Worm (Caenorhabditis elegans) whole organism, L1 larva: Measurements from ENCODE around the gene F26G5.1.

ENCODE experiments used
- C34B4.2 ChIP-seq: sonication (generic microtip); optimal IDR thresholded peaks from 2 replicates; lab custom pipeline; 2017; ENCODE audit warnings: mild to moderate bottlenecking, missing genetic modification characterization, missing compliant biosample characterization
- F16B12.6 ChIP-seq: fragments of 150-350 bp; optimal IDR thresholded peaks from 2 replicates; lab custom pipeline; 2014; ENCODE audit warnings: missing biosample characterization, missing genetic modification characterization
- Y116A8C.19 ChIP-seq: sonication (generic microtip); optimal IDR thresholded peaks from 2 replicates; lab custom pipeline; 2016; ENCODE audit warnings: missing compliant biosample characterization, missing genetic modification characterization, borderline replicate concordance
- aha-1 ChIP-seq: fragments of 150-350 bp; optimal IDR thresholded peaks from 2 replicates; lab custom pipeline; 2014; ENCODE audit warnings: missing biosample characterization, missing genetic modification characterization
- alr-1 ChIP-seq: fragments of 200-800 bp; sonication (Bioruptor generic); optimal IDR thresholded peaks from 2 replicates; lab custom pipeline; 2018; ENCODE audit warnings: borderline replicate concordance, mild to moderate bottlenecking, missing genetic modification characterization, missing compliant biosample characterization
- aly-2 ChIP-seq: fragments of 150-350 bp; optimal IDR thresholded peaks from 2 replicates; lab custom pipeline; 2014; ENCODE audit warnings: missing biosample characterization, missing genetic modification characterization
- ama-1 ChIP-seq: fragments of 150-350 bp; optimal IDR thresholded peaks from 2 replicates; lab custom pipeline; 2014
- blmp-1 ChIP-seq: fragments of 150-350 bp; optimal IDR thresholded peaks from 2 replicates; lab custom pipeline; 2014; ENCODE audit warnings: missing biosample characterization, missing genetic modification characterization
- ceh-88 ChIP-seq: fragments of 200-800 bp; sonication (Bioruptor generic); IDR thresholded peaks from 2 replicates; pipeline ENCODE4 v1.3.6; 2022; ENCODE audit warnings: missing genetic modification characterization, missing compliant biosample characterization
- ceh-90 ChIP-seq: sonication (generic microtip); optimal IDR thresholded peaks from 2 replicates; lab custom pipeline; 2016; ENCODE audit warnings: missing genetic modification characterization, missing compliant biosample characterization
- ces-1 ChIP-seq: fragments of 150-350 bp; optimal IDR thresholded peaks from 2 replicates; lab custom pipeline; 2014; ENCODE audit warnings: missing biosample characterization, missing genetic modification reagents, missing genetic modification characterization
- dpl-1 ChIP-seq, 3 experiments: fragments of 150-350 bp in 2 of 3; sonication (generic microtip) in 1 of 3; optimal IDR thresholded peaks; 2 replicates each; lab custom pipeline; 2014 to 2017; ENCODE audit warnings: missing biosample characterization in 3 of 3, missing genetic modification characterization in 3 of 3, missing genetic modification reagents in 3 of 3
- dsc-1 ChIP-seq: sonication (generic microtip); optimal IDR thresholded peaks from 2 replicates; lab custom pipeline; 2016; ENCODE audit warnings: mild to moderate bottlenecking, missing genetic modification characterization, missing compliant biosample characterization
- egl-13 ChIP-seq: sonication (generic microtip); optimal IDR thresholded peaks from 2 replicates; lab custom pipeline; 2016; ENCODE audit warnings: missing genotype, missing genetic modification reagents, missing genetic modification characterization, missing compliant biosample characterization
- elt-2 ChIP-seq: sonication (generic microtip); optimal IDR thresholded peaks from 2 replicates; lab custom pipeline; 2016; ENCODE audit warnings: missing genetic modification characterization, mild to moderate bottlenecking, inconsistent platforms, missing compliant biosample characterization, missing genetic modification reagents
- elt-3 ChIP-seq, 6 experiments: fragments of 150-350 bp in 1 of 6; sonication (generic microtip); optimal IDR thresholded peaks; 2 replicates each; lab custom pipeline; 2017 to 2018; ENCODE audit warnings: missing biosample characterization in 6 of 6, missing genetic modification characterization in 6 of 6, inconsistent platforms in 1 of 6
- fkh-4 ChIP-seq: sonication (generic microtip); optimal IDR thresholded peaks from 2 replicates; lab custom pipeline; 2016; ENCODE audit warnings: missing compliant biosample characterization, missing genetic modification characterization, borderline replicate concordance
- fkh-8 ChIP-seq: sonication (generic microtip); optimal IDR thresholded peaks from 2 replicates; lab custom pipeline; 2016; ENCODE audit warnings: mild to moderate bottlenecking, missing genetic modification characterization, missing compliant biosample characterization
- hlh-4 ChIP-seq: sonication (generic microtip); optimal IDR thresholded peaks from 2 replicates; lab custom pipeline; 2016; ENCODE audit warnings: mild to moderate bottlenecking, missing genetic modification characterization, missing compliant biosample characterization
- hpl-2 ChIP-seq: fragments of 150-350 bp; optimal IDR thresholded peaks from 2 replicates; lab custom pipeline; 2014; ENCODE audit warnings: missing biosample characterization, missing genetic modification reagents, missing genetic modification characterization
- isw-1 ChIP-seq: fragments of 200-800 bp; sonication (Bioruptor generic); IDR thresholded peaks from 2 replicates; pipeline ENCODE4 v1.3.6; 2022; ENCODE audit warnings: missing genetic modification characterization, missing compliant biosample characterization
- jun-1 ChIP-seq: fragments of 150-350 bp; optimal IDR thresholded peaks from 2 replicates; lab custom pipeline; 2014; ENCODE audit warnings: missing biosample characterization, missing genetic modification reagents, missing genetic modification characterization
- lin-13 ChIP-seq: fragments of 150-350 bp; optimal IDR thresholded peaks from 2 replicates; lab custom pipeline; 2014; ENCODE audit warnings: missing biosample characterization, missing genetic modification reagents, missing genetic modification characterization
- lin-35 ChIP-seq, 2 experiments: fragments of 150-350 bp; optimal IDR thresholded peaks; 2 replicates each; lab custom pipeline; 2014; ENCODE audit warnings: missing biosample characterization in 2 of 2, missing genetic modification characterization in 2 of 2, missing genetic modification reagents in 2 of 2
- lir-3 ChIP-seq: sonication (generic microtip); optimal IDR thresholded peaks from 2 replicates; lab custom pipeline; 2016; ENCODE audit warnings: mild to moderate bottlenecking, missing genetic modification characterization, moderate library complexity, missing compliant biosample characterization; ENCODE audit not compliant: poor library complexity
- mdl-1 ChIP-seq, 2 experiments: fragments of 150-350 bp; optimal IDR thresholded peaks; 2 replicates each; lab custom pipeline; 2014 to 2017; ENCODE audit warnings: missing biosample characterization in 2 of 2, missing genetic modification characterization in 2 of 2, inconsistent platforms in 1 of 2
- mef-2 ChIP-seq: fragments of 150-350 bp; optimal IDR thresholded peaks from 2 replicates; lab custom pipeline; 2014; ENCODE audit warnings: missing biosample characterization, missing genetic modification characterization
- mep-1 ChIP-seq: fragments of 150-350 bp; optimal IDR thresholded peaks from 2 replicates; lab custom pipeline; 2014; ENCODE audit warnings: missing biosample characterization, missing genetic modification characterization
- nhr-12 ChIP-seq: sonication (generic microtip); optimal IDR thresholded peaks from 2 replicates; lab custom pipeline; 2017; ENCODE audit warnings: missing biosample characterization, missing genetic modification characterization
- nhr-20 ChIP-seq: sonication (generic microtip); optimal IDR thresholded peaks from 2 replicates; lab custom pipeline; 2016; ENCODE audit warnings: mild to moderate bottlenecking, missing genetic modification characterization, missing compliant biosample characterization
- nhr-28 ChIP-seq: fragments of 150-350 bp; optimal IDR thresholded peaks from 2 replicates; lab custom pipeline; 2014; ENCODE audit warnings: missing biosample characterization, missing genetic modification characterization
- nhr-71 ChIP-seq: sonication (generic microtip); optimal IDR thresholded peaks from 2 replicates; lab custom pipeline; 2016; ENCODE audit warnings: mild to moderate bottlenecking, missing genetic modification characterization, moderate library complexity, missing compliant biosample characterization
- nhr-77 ChIP-seq: fragments of 150-350 bp; optimal IDR thresholded peaks from 2 replicates; lab custom pipeline; 2014; ENCODE audit warnings: missing biosample characterization, missing genetic modification characterization
- nhr-90 ChIP-seq: sonication (generic microtip); optimal IDR thresholded peaks from 2 replicates; lab custom pipeline; 2016; ENCODE audit warnings: mild to moderate bottlenecking, missing genetic modification characterization, missing compliant biosample characterization; ENCODE audit not compliant: poor library complexity
- pax-3 ChIP-seq: fragments of 200-800 bp; sonication (Bioruptor generic); optimal IDR thresholded peaks from 2 replicates; lab custom pipeline; 2018; ENCODE audit warnings: mild to moderate bottlenecking, missing genetic modification characterization, moderate library complexity, missing compliant biosample characterization
- pqm-1 ChIP-seq: sonication (generic microtip); optimal IDR thresholded peaks from 3 replicates; lab custom pipeline; 2017; ENCODE audit warnings: missing biosample characterization, missing genetic modification characterization
- rnt-1 ChIP-seq: sonication (generic microtip); optimal IDR thresholded peaks from 2 replicates; lab custom pipeline; 2016; ENCODE audit warnings: mild to moderate bottlenecking, missing genetic modification characterization, moderate library complexity, missing compliant biosample characterization
- skn-1 ChIP-seq: fragments of 150-350 bp; optimal IDR thresholded peaks from 2 replicates; lab custom pipeline; 2014; ENCODE audit warnings: missing biosample characterization, missing genetic modification characterization
- snpc-4 ChIP-seq: fragments of 150-350 bp; optimal IDR thresholded peaks from 2 replicates; lab custom pipeline; 2014; ENCODE audit warnings: missing biosample characterization, missing genetic modification characterization
- snu-23 ChIP-seq: sonication (generic microtip); optimal IDR thresholded peaks from 2 replicates; lab custom pipeline; 2016; ENCODE audit warnings: missing genetic modification characterization, missing compliant biosample characterization
- sox-4 ChIP-seq: sonication (generic microtip); optimal IDR thresholded peaks from 2 replicates; lab custom pipeline; 2016; ENCODE audit warnings: missing genetic modification characterization, missing compliant biosample characterization
- tbx-2 ChIP-seq: sonication (generic microtip); optimal IDR thresholded peaks from 2 replicates; lab custom pipeline; 2016; ENCODE audit warnings: missing genetic modification characterization, missing compliant biosample characterization
- unc-130 ChIP-seq: fragments of 150-350 bp; optimal IDR thresholded peaks from 2 replicates; lab custom pipeline; 2017; ENCODE audit warnings: missing biosample characterization, missing genetic modification characterization, inconsistent platforms
- unc-62 ChIP-seq: fragments of 150-350 bp; optimal IDR thresholded peaks from 2 replicates; lab custom pipeline; 2014; ENCODE audit warnings: missing biosample characterization, missing genetic modification reagents, missing genetic modification characterization
- unc-86 ChIP-seq: sonication (generic microtip); optimal IDR thresholded peaks from 2 replicates; lab custom pipeline; 2016; ENCODE audit warnings: missing genetic modification characterization, missing compliant biosample characterization
- vab-15 ChIP-seq: sonication (generic microtip); optimal IDR thresholded peaks from 2 replicates; lab custom pipeline; 2017; ENCODE audit warnings: missing genotype, mild to moderate bottlenecking, missing genetic modification characterization, missing compliant biosample characterization
- xbp-1 ChIP-seq: sonication (generic microtip); optimal IDR thresholded peaks from 2 replicates; lab custom pipeline; 2016; ENCODE audit warnings: missing genetic modification characterization, missing compliant biosample characterization
- zip-4 ChIP-seq: fragments of 200-800 bp; sonication (Bioruptor generic); optimal IDR thresholded peaks from 2 replicates; lab custom pipeline; 2018; ENCODE audit warnings: mild to moderate bottlenecking, missing genetic modification characterization, moderate library complexity, missing compliant biosample characterization
- ztf-11 ChIP-seq, 2 experiments: sonication (generic microtip); optimal IDR thresholded peaks; 2 replicates each; lab custom pipeline; 2016 to 2017; ENCODE audit warnings: missing genetic modification characterization in 2 of 2, missing biosample characterization in 1 of 2, missing compliant biosample characterization in 1 of 2

F26G5.1 gene

DNA sequence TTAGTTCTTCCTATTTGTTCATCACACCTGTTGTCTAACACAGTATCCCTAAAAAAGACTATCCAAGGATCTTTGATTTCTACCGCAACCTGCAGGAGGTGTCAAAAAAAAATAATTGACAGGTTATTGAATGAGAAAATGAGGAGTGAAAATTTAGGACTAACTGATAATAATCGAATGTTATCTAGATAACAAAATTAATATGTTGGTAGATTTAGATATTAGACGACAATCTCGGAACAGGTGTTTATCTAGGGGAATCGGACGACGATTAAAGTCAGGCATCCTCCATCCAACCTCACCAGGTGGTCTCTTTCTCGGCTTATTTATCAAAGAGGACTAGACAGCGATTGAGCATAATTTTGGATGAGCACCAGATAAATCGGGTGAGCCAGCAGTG lies 6.5 kb upstream of the F26G5.1 start:
- TF ChIP-seq skn-1 (tag; lab: Kevin White, UChicago) (no peak), aly-2 (no peak), lir-3 (tag; lab: Kevin White, UChicago) (no peak)

ce11 chrV:4969503-4969902 lies 5.8 kb upstream of the F26G5.1 start:
- TF ChIP-seq hlh-4 (tag; lab: Kevin White, UChicago) (no peak), rnt-1 (tag; lab: Kevin White, UChicago) (no peak), zip-4 (GFP tag; lab: Kevin White, UChicago) (no peak), ztf-11 (tag; optimal IDR thresholded peaks at IDR 0.05; lab: Kevin White, UChicago) (no peak), elt-3 (tag; optimal IDR thresholded peaks at IDR 0.05; lab: Kevin White, UChicago) (peak in 1 of 6 experiments; percentile 25), unc-130 (tag; lab: Kevin White, UChicago) (no peak), snu-23 (GFP tag; lab: Kevin White, UChicago) (no peak), lin-13 (GFP tag; lab: Kevin White, UChicago) (no peak), ceh-88 (GFP tag; lab: Robert Waterston, UW) (no peak), xbp-1 (tag; lab: Kevin White, UChicago) (no peak), isw-1 (GFP tag; lab: Robert Waterston, UW) (no peak), dpl-1 (GFP tag; optimal IDR thresholded peaks at IDR 0.05; lab: Kevin White, UChicago) (no peak), hpl-2 (GFP tag; lab: Kevin White, UChicago) (no peak), mef-2 (tag; lab: Kevin White, UChicago) (no peak), ces-1 (no peak), Y116A8C.19 (tag; lab: Kevin White, UChicago) (no peak), vab-15 (tag; lab: Kevin White, UChicago) (no peak), nhr-71 (peak; percentile 22), nhr-12 (tag; lab: Kevin White, UChicago) (no peak), F16B12.6 (no peak), elt-2 (peak; percentile 14), lin-35 (GFP tag; optimal IDR thresholded peaks at IDR 0.05; lab: Kevin White, UChicago) (peak in 1 of 2 experiments; percentile 48), skn-1 (tag; lab: Kevin White, UChicago) (no peak), snpc-4 (no peak), fkh-4 (no peak), lir-3 (tag; lab: Kevin White, UChicago) (no peak), pax-3 (tag; lab: Kevin White, UChicago) (no peak), nhr-77 (tag; lab: Kevin White, UChicago) (no peak), unc-62 (GFP tag; lab: Kevin White, UChicago) (no peak), nhr-28 (no peak), C34B4.2 (no peak), unc-86 (no peak), jun-1 (no peak), sox-4 (tag; lab: Kevin White, UChicago) (no peak), nhr-90 (tag; lab: Kevin White, UChicago) (no peak), ama-1 (lab: Kevin White, UChicago) (no peak), egl-13 (no peak), tbx-2 (tag; lab: Kevin White, UChicago) (no peak), mep-1 (tag; lab: Kevin White, UChicago) (no peak), aly-2 (no peak), ceh-90 (tag; lab: Kevin White, UChicago) (no peak), fkh-8 (peak; percentile 19), aha-1 (no peak), nhr-20 (tag; lab: Kevin White, UChicago) (peak; percentile 35), blmp-1 (tag; lab: Kevin White, UChicago) (peak; percentile 79), alr-1 (no peak), mdl-1 (tag; optimal IDR thresholded peaks at IDR 0.05; lab: Kevin White, UChicago) (peak in 1 of 2 experiments; percentile 5), dsc-1 (tag; lab: Kevin White, UChicago) (no peak), pqm-1 (tag; lab: Kevin White, UChicago) (no peak)
